In the genomic region with DNA sequence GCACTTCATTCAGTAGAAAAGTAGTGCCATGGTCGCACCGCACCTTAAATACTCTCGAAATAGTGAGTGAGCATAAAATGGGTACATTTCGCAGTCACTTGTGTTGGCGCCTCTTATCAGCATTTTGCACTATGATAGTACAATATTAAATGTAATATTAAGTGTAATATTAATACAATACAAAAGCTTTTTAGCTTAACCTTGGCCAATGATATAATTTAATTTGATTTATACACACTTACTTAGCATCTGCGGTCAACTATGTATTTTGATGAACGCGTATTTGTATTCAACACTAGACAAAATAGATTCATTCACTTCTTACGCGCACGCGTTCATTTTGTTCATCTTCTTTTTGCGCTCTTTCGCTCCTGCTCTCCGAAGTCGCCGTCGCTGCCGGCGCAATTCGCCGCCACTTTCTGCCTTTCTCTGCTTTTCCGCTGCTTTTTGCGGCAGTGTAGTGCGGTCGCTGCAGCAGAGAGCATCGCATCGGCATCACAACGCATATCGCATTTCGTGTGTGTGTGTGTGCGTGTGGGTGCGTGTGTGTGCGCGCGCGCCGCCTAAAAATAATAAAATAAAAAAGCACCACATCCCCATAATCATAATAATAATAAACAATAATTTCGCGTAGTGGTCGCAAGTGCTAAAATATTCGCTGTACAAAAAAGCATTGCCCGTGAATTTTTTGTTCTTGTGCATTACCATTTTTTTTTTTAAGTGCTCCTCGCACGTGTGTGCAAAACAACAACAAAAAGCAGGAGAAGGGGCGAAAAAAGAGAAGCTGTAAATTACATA, we compare ENCODE assay signal across 1 fruit fly cellular context.
TF ChIP-seq lines count a peak whose summit lies in the region.

No protein-coding gene starts in this region.

TF ChIP-seq in whole organism, embryonic, 481 proteins besides CTCF, POLR2A, EP300 and RAD21 (continued from another document and continues in another):
- TF ChIP-seq gsb-n (tag; optimal IDR thresholded peaks at IDR 0.05; lab: Kevin White, UChicago) = no peak
- TF ChIP-seq ase (GFP tag; IDR thresholded peaks at IDR 0.05; lab: Robert Waterston, UW) = 0 out of 3 replicates have a peak, but pooled peaks have one; percentile 39
- TF ChIP-seq Rfx (GFP tag; IDR thresholded peaks at IDR 0.05; lab: Robert Waterston, UW) = 0 out of 2 replicates have a peak, but pooled peaks have one; percentile 22
- TF ChIP-seq Jarid2 (GFP tag; optimal IDR thresholded peaks at IDR 0.05; lab: Kevin White, UChicago) = peak; percentile 90
- TF ChIP-seq ind (GFP tag; optimal IDR thresholded peaks at IDR 0.05; lab: Kevin White, UChicago) = peak; percentile 45
- TF ChIP-seq Oli (tag; optimal IDR thresholded peaks at IDR 0.05; lab: Kevin White, UChicago) = peak; percentile 61
- no peak for TF ChIP-seq CG33213 (GFP tag; optimal IDR thresholded peaks at IDR 0.05; lab: Kevin White, UChicago)
- TF ChIP-seq gcm2 (GFP tag; optimal IDR thresholded peaks at IDR 0.05; lab: Kevin White, UChicago) = no peak
- peak in 1 of 2 experiments; percentile 71 for TF ChIP-seq Dfd (GFP tag; optimal IDR thresholded peaks at IDR 0.05; lab: Kevin White, UChicago)
- TF ChIP-seq CG8924 (tag; optimal IDR thresholded peaks at IDR 0.05; lab: Kevin White, UChicago) = peak; percentile 34
- no peak for TF ChIP-seq pan (optimal IDR thresholded peaks at IDR 0.05; lab: Kevin White, UChicago)
- peak in 1 of 2 experiments; percentile 67 for TF ChIP-seq pan (GFP tag; optimal IDR thresholded peaks at IDR 0.05 in 1 of 2, IDR thresholded peaks at IDR 0.05 in 1 of 2)
- no peak for TF ChIP-seq Sry-β (GFP tag; optimal IDR thresholded peaks at IDR 0.05; lab: Kevin White, UChicago)
- TF ChIP-seq Hsf (GFP tag; optimal IDR thresholded peaks at IDR 0.05; lab: Kevin White, UChicago) = no peak
- peak; percentile 51 for TF ChIP-seq Meics (GFP tag; optimal IDR thresholded peaks at IDR 0.05; lab: Kevin White, UChicago)
- TF ChIP-seq CG7372 (GFP tag; IDR thresholded peaks at IDR 0.05; lab: Robert Waterston, UW) = no peak
- no peak for TF ChIP-seq CG6791 (GFP tag; IDR thresholded peaks at IDR 0.05; lab: Robert Waterston, UW; ENCODE audit: partially characterized antibody)
- TF ChIP-seq CG6254 (GFP tag; optimal IDR thresholded peaks at IDR 0.05; lab: Kevin White, UChicago) = peak; percentile 29
- TF ChIP-seq NfI (GFP tag; optimal IDR thresholded peaks at IDR 0.05; lab: Kevin White, UChicago) = peak; percentile 28
- no peak; the same call in 2 of the 3 replicates for TF ChIP-seq CG11093 (GFP tag; IDR thresholded peaks at IDR 0.05; lab: Robert Waterston, UW)
- peak in 1 of 2 experiments; percentile 90 for TF ChIP-seq eve (GFP tag; optimal IDR thresholded peaks at IDR 0.05; lab: Kevin White, UChicago)
- peak; percentile 13 for TF ChIP-seq CG9817 (tag; optimal IDR thresholded peaks at IDR 0.05; lab: Kevin White, UChicago)
- TF ChIP-seq CG18599 (GFP tag; optimal IDR thresholded peaks at IDR 0.05; lab: Kevin White, UChicago) = peak; percentile 42
- peak; percentile 42; the same call in 1 of the 2 replicates for TF ChIP-seq Ada2b (GFP tag; IDR thresholded peaks at IDR 0.05; lab: Robert Waterston, UW)
- TF ChIP-seq tap (tag; optimal IDR thresholded peaks at IDR 0.05; lab: Kevin White, UChicago) = no peak
- TF ChIP-seq CG13287 (GFP tag; IDR thresholded peaks at IDR 0.05; lab: Robert Waterston, UW; ENCODE audit: partially characterized antibody) = 0 out of 2 replicates have a peak, but pooled peaks have one; percentile 9
- TF ChIP-seq Atf6 (GFP tag; IDR thresholded peaks at IDR 0.05; lab: Robert Waterston, UW) = peak; percentile 38; the same call in 1 of the 2 replicates
- no peak for TF ChIP-seq CG14860 (GFP tag; IDR thresholded peaks at IDR 0.05; lab: Robert Waterston, UW; ENCODE audit: partially characterized antibody)
- peak; percentile 27; the same call in 1 of the 2 replicates for TF ChIP-seq CG32772 (GFP tag; IDR thresholded peaks at IDR 0.05; lab: Robert Waterston, UW)
- TF ChIP-seq Myb (GFP tag; optimal IDR thresholded peaks at IDR 0.05; lab: Kevin White, UChicago) = no peak
- no peak for TF ChIP-seq inv (GFP tag; IDR thresholded peaks at IDR 0.05; lab: Robert Waterston, UW; ENCODE audit: partially characterized antibody)
- TF ChIP-seq pita (GFP tag; optimal IDR thresholded peaks at IDR 0.05; lab: Kevin White, UChicago) = no peak
- TF ChIP-seq kah (GFP tag; optimal IDR thresholded peaks at IDR 0.05; lab: Kevin White, UChicago) = no peak
- no peak for TF ChIP-seq Elba2 (GFP tag; optimal IDR thresholded peaks at IDR 0.05; lab: Kevin White, UChicago)
- no peak for TF ChIP-seq emc (GFP tag; optimal IDR thresholded peaks at IDR 0.05; lab: Kevin White, UChicago)
- TF ChIP-seq sna (GFP tag; IDR thresholded peaks at IDR 0.05; lab: Robert Waterston, UW; ENCODE audit: partially characterized antibody) = no peak
- TF ChIP-seq CG1832 (GFP tag; optimal IDR thresholded peaks at IDR 0.05; lab: Kevin White, UChicago) = no peak
- no peak for TF ChIP-seq vfl (GFP tag; optimal IDR thresholded peaks at IDR 0.05; lab: Kevin White, UChicago)
- no peak for TF ChIP-seq HmgZ (tag; optimal IDR thresholded peaks at IDR 0.05; lab: Kevin White, UChicago)
- TF ChIP-seq CG14014 (GFP tag; IDR thresholded peaks at IDR 0.05; lab: Robert Waterston, UW) = 0 out of 2 replicates have a peak, but pooled peaks have one; percentile 11
- no peak for TF ChIP-seq sqz (GFP tag; optimal IDR thresholded peaks at IDR 0.05; lab: Kevin White, UChicago)
- no peak for TF ChIP-seq hbn (GFP tag; IDR thresholded peaks at IDR 0.05; lab: Robert Waterston, UW; ENCODE audit: partially characterized antibody)
- no peak for TF ChIP-seq crc (GFP tag; optimal IDR thresholded peaks at IDR 0.05; lab: Kevin White, UChicago)
- no peak for TF ChIP-seq CG7987 (GFP tag; optimal IDR thresholded peaks at IDR 0.05; lab: Kevin White, UChicago)
- no peak for TF ChIP-seq Bteb2 (GFP tag; optimal IDR thresholded peaks at IDR 0.05; lab: Kevin White, UChicago)
- TF ChIP-seq CG11696 (GFP tag; IDR thresholded peaks at IDR 0.05; lab: Robert Waterston, UW) = no peak
- TF ChIP-seq CG15601 (tag; optimal IDR thresholded peaks at IDR 0.05; lab: Kevin White, UChicago) = no peak
- no peak for TF ChIP-seq BEAF-32 (GFP tag; optimal IDR thresholded peaks at IDR 0.05; lab: Kevin White, UChicago)
- peak; percentile 45 for TF ChIP-seq Xbp1 (GFP tag; optimal IDR thresholded peaks at IDR 0.05; lab: Kevin White, UChicago)
- TF ChIP-seq Sox100B (GFP tag; optimal IDR thresholded peaks at IDR 0.05; lab: Kevin White, UChicago) = peak; percentile 63
- peak; percentile 7 for TF ChIP-seq CG9609 (GFP tag; optimal IDR thresholded peaks at IDR 0.05; lab: Kevin White, UChicago)
- TF ChIP-seq CG8478 (optimal IDR thresholded peaks at IDR 0.05; lab: Kevin White, UChicago) = no peak
- peak; percentile 95 for TF ChIP-seq Hr39 (optimal IDR thresholded peaks at IDR 0.05; lab: Kevin White, UChicago)
- peak; percentile 56 for TF ChIP-seq nmo (GFP tag; optimal IDR thresholded peaks at IDR 0.05; lab: Kevin White, UChicago)
- peak; percentile 7 for TF ChIP-seq stwl (tag; optimal IDR thresholded peaks at IDR 0.05; lab: Kevin White, UChicago)
- TF ChIP-seq croc (GFP tag; conservative IDR thresholded peaks at IDR 0.05; lab: Robert Waterston, UW) = peak; percentile 35; the same call in 2 of the 3 replicates
- no peak for TF ChIP-seq NK7.1 (GFP tag; optimal IDR thresholded peaks at IDR 0.05; lab: Kevin White, UChicago)
- TF ChIP-seq CG12155 (GFP tag; optimal IDR thresholded peaks at IDR 0.05; lab: Kevin White, UChicago) = no peak
- TF ChIP-seq CG32532 (GFP tag; IDR thresholded peaks at IDR 0.05; lab: Robert Waterston, UW) = 0 out of 2 replicates have a peak, but pooled peaks have one; percentile 22
- TF ChIP-seq hb (GFP tag; IDR thresholded peaks at IDR 0.05; lab: Robert Waterston, UW; ENCODE audit: partially characterized antibody) = no peak
- TF ChIP-seq CG8944 (GFP tag; optimal IDR thresholded peaks at IDR 0.05; lab: Kevin White, UChicago) = peak; percentile 5
- no peak for TF ChIP-seq CG5180 (GFP tag; optimal IDR thresholded peaks at IDR 0.05; lab: Kevin White, UChicago)
- peak; percentile 67 for TF ChIP-seq CG2678 (tag; optimal IDR thresholded peaks at IDR 0.05; lab: Kevin White, UChicago)
- TF ChIP-seq CG6854 (GFP tag; optimal IDR thresholded peaks at IDR 0.05; lab: Kevin White, UChicago) = peak; percentile 45
- no peak for TF ChIP-seq kni (GFP tag; optimal IDR thresholded peaks at IDR 0.05; lab: Kevin White, UChicago)
- no peak for TF ChIP-seq danr (GFP tag; IDR thresholded peaks at IDR 0.05; lab: Robert Waterston, UW)
- peak; percentile 46 for TF ChIP-seq Drgx (GFP tag; IDR thresholded peaks at IDR 0.05; lab: Robert Waterston, UW)
- TF ChIP-seq CG2712 (tag; optimal IDR thresholded peaks at IDR 0.05; lab: Kevin White, UChicago) = peak; percentile 49
- TF ChIP-seq Lim3 (GFP tag; IDR thresholded peaks at IDR 0.05; lab: Robert Waterston, UW) = no peak
- TF ChIP-seq CG4282 (GFP tag; optimal IDR thresholded peaks at IDR 0.05; lab: Kevin White, UChicago) = no peak
- peak; percentile 53 for TF ChIP-seq slbo (GFP tag; IDR thresholded peaks at IDR 0.05; lab: Robert Waterston, UW)
- TF ChIP-seq Hr78 (GFP tag; optimal IDR thresholded peaks at IDR 0.05; lab: Kevin White, UChicago) = no peak
- no peak for TF ChIP-seq CG31388 (GFP tag; optimal IDR thresholded peaks at IDR 0.05; lab: Kevin White, UChicago)
- no peak for TF ChIP-seq Abd-B (GFP tag; optimal IDR thresholded peaks at IDR 0.05; lab: Kevin White, UChicago)
- no peak for TF ChIP-seq hkb (optimal IDR thresholded peaks at IDR 0.05; lab: Kevin White, UChicago)
- TF ChIP-seq hkb (GFP tag; IDR thresholded peaks at IDR 0.05; lab: Robert Waterston, UW) = peak; percentile 31; the same call in 1 of the 2 replicates
- peak in 1 of 2 experiments; percentile 19 for TF ChIP-seq chif (GFP tag; optimal IDR thresholded peaks at IDR 0.05; lab: Kevin White, UChicago)
- peak; percentile 8 for TF ChIP-seq ems (GFP tag; optimal IDR thresholded peaks at IDR 0.05; lab: Kevin White, UChicago)
- TF ChIP-seq Doc3 (GFP tag; IDR thresholded peaks at IDR 0.05; lab: Robert Waterston, UW; ENCODE audit: partially characterized antibody) = no peak
- TF ChIP-seq fd64A (GFP tag; optimal IDR thresholded peaks at IDR 0.05; lab: Kevin White, UChicago) = no peak
- no peak for TF ChIP-seq da (GFP tag; optimal IDR thresholded peaks at IDR 0.05; lab: Kevin White, UChicago)
- TF ChIP-seq Kr (GFP tag; optimal IDR thresholded peaks at IDR 0.05; lab: Kevin White, UChicago) = no peak
- TF ChIP-seq dmrt11E (tag; optimal IDR thresholded peaks at IDR 0.05; lab: Kevin White, UChicago) = no peak
- peak; percentile 18; the same call in 1 of the 3 replicates for TF ChIP-seq knrl (GFP tag; IDR thresholded peaks at IDR 0.05; lab: Robert Waterston, UW; ENCODE audit: partially characterized antibody)
- no peak for TF ChIP-seq E2f2 (GFP tag; IDR thresholded peaks at IDR 0.05; lab: Robert Waterston, UW)
- TF ChIP-seq CG1233 (GFP tag; optimal IDR thresholded peaks at IDR 0.05; lab: Kevin White, UChicago) = no peak
- peak; percentile 61 for TF ChIP-seq CG4360 (GFP tag; IDR thresholded peaks at IDR 0.05; lab: Robert Waterston, UW)
- TF ChIP-seq CG10959 (GFP tag; IDR thresholded peaks at IDR 0.05; lab: Robert Waterston, UW) = no peak
- TF ChIP-seq CG34422 (GFP tag; IDR thresholded peaks at IDR 0.05; lab: Robert Waterston, UW) = peak; percentile 47; the same call in 1 of the 3 replicates
- TF ChIP-seq Dp (GFP tag; optimal IDR thresholded peaks at IDR 0.05; lab: Kevin White, UChicago) = no peak
- peak; percentile 68 for TF ChIP-seq zf30C (GFP tag; optimal IDR thresholded peaks at IDR 0.05; lab: Kevin White, UChicago)
- no peak for TF ChIP-seq dimm (GFP tag; IDR thresholded peaks at IDR 0.05; lab: Robert Waterston, UW)
- TF ChIP-seq CG4707 (GFP tag; optimal IDR thresholded peaks at IDR 0.05; lab: Kevin White, UChicago) = no peak
- peak in 1 of 2 experiments; percentile 36 for TF ChIP-seq Eip74EF (GFP tag; optimal IDR thresholded peaks at IDR 0.05; lab: Kevin White, UChicago)
- peak; percentile 28 for TF ChIP-seq ATbp (GFP tag; optimal IDR thresholded peaks at IDR 0.05; lab: Kevin White, UChicago)
- no peak for TF ChIP-seq tgo (GFP tag; IDR thresholded peaks at IDR 0.05; lab: Robert Waterston, UW)
- TF ChIP-seq gem (tag; optimal IDR thresholded peaks at IDR 0.05; lab: Kevin White, UChicago) = peak; percentile 67
- peak; percentile 39 for TF ChIP-seq CG10979 (tag; optimal IDR thresholded peaks at IDR 0.05; lab: Kevin White, UChicago)
- no peak for TF ChIP-seq mam (GFP tag; optimal IDR thresholded peaks at IDR 0.05; lab: Kevin White, UChicago)
- TF ChIP-seq CG13894 (tag; optimal IDR thresholded peaks at IDR 0.05; lab: Kevin White, UChicago) = no peak
- no peak for TF ChIP-seq CG3838 (GFP tag; optimal IDR thresholded peaks at IDR 0.05; lab: Kevin White, UChicago)
- TF ChIP-seq CG6683 (GFP tag; optimal IDR thresholded peaks at IDR 0.05; lab: Kevin White, UChicago) = no peak
- peak; percentile 7 for TF ChIP-seq Max (GFP tag; optimal IDR thresholded peaks at IDR 0.05; lab: Kevin White, UChicago)
- TF ChIP-seq klu (GFP tag; IDR thresholded peaks at IDR 0.05; lab: Robert Waterston, UW) = no peak
- no peak for TF ChIP-seq pnt (GFP tag; optimal IDR thresholded peaks at IDR 0.05; lab: Kevin White, UChicago)
- TF ChIP-seq D (optimal IDR thresholded peaks at IDR 0.05; lab: Kevin White, UChicago) = no peak
- peak; percentile 18 for TF ChIP-seq D (GFP tag; optimal IDR thresholded peaks at IDR 0.05; lab: Kevin White, UChicago)
- TF ChIP-seq en (GFP tag; optimal IDR thresholded peaks at IDR 0.05; lab: Kevin White, UChicago) = no peak
- TF ChIP-seq CG3995 (GFP tag; optimal IDR thresholded peaks at IDR 0.05; lab: Kevin White, UChicago) = no peak
- no peak for TF ChIP-seq bowl (GFP tag; IDR thresholded peaks at IDR 0.05; lab: Robert Waterston, UW)
- no peak for TF ChIP-seq MTF-1 (GFP tag; optimal IDR thresholded peaks at IDR 0.05; lab: Kevin White, UChicago; ENCODE audit: borderline replicate concordance)
- TF ChIP-seq dmrt99B (tag; optimal IDR thresholded peaks at IDR 0.05; lab: Kevin White, UChicago) = peak; percentile 52
- no peak for TF ChIP-seq tx (GFP tag; optimal IDR thresholded peaks at IDR 0.05; lab: Kevin White, UChicago)
- TF ChIP-seq CG1603 (tag; optimal IDR thresholded peaks at IDR 0.05; lab: Kevin White, UChicago) = peak; percentile 26
- peak; percentile 52; the same call in 1 of the 2 replicates for TF ChIP-seq Awh (GFP tag; IDR thresholded peaks at IDR 0.05; lab: Robert Waterston, UW)
- peak; percentile 22 for TF ChIP-seq scrt (GFP tag; optimal IDR thresholded peaks at IDR 0.05; lab: Kevin White, UChicago)
- TF ChIP-seq nau (GFP tag; optimal IDR thresholded peaks at IDR 0.05; lab: Kevin White, UChicago) = no peak
- no peak for TF ChIP-seq CG32767 (GFP tag; IDR thresholded peaks at IDR 0.05; lab: Robert Waterston, UW)
- TF ChIP-seq CG30020 (tag; optimal IDR thresholded peaks at IDR 0.05; lab: Kevin White, UChicago) = no peak
- TF ChIP-seq trem (tag; optimal IDR thresholded peaks at IDR 0.05; lab: Kevin White, UChicago) = no peak
- TF ChIP-seq yki (optimal IDR thresholded peaks at IDR 0.05; lab: Kevin White, UChicago) = no peak
